Fruit fly (Drosophila melanogaster): Measurements from ENCODE around the gene bai.

The bai gene

DNA sequence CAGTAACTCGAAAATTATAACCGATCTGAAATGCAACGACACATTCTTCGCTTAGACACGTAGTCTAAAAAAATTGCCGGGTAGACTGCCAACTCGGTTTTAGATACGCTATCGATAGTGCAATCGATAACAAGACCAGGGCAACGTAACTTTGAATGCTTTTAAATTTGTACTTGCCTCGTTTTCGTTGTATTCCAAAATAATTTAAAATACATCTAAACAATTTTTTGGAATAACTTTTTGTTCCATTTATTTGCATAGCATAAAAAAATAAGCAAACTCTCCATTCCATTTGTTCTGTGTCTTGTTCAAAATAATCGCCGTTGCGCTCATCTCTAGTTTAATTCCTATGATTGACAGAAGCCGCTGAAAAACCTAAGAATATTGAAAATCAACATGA lies 30.4 kb downstream of the bai start, which contains the start of the genes Stt3B and CG11839 (continued):
- TF ChIP-seq hkb (optimal IDR thresholded peaks at IDR 0.05): no peak
- TF ChIP-seq hkb (GFP tag; IDR thresholded peaks at IDR 0.05): peak; percentile 67
- peak; percentile 73 for TF ChIP-seq al (GFP tag; IDR thresholded peaks at IDR 0.05)
- TF ChIP-seq CG14965 (GFP tag; optimal IDR thresholded peaks at IDR 0.05; ENCODE audit: borderline replicate concordance): no peak
- peak; percentile 59 for TF ChIP-seq CG4854 (GFP tag; optimal IDR thresholded peaks at IDR 0.05)
- TF ChIP-seq CG32767 (GFP tag; IDR thresholded peaks at IDR 0.05): no peak
- TF ChIP-seq cad (GFP tag; optimal IDR thresholded peaks at IDR 0.05): no peak
- peak; percentile 100 for TF ChIP-seq trem (tag; optimal IDR thresholded peaks at IDR 0.05)
- peak in 1 of 2 experiments; percentile 84 for TF ChIP-seq Pdp1 (GFP tag; optimal IDR thresholded peaks at IDR 0.05)
- TF ChIP-seq CG8089 (GFP tag; optimal IDR thresholded peaks at IDR 0.05): peak; percentile 32
- peak; percentile 91 for TF ChIP-seq Bgb (GFP tag; IDR thresholded peaks at IDR 0.05; ENCODE audit: partially characterized antibody)
- TF ChIP-seq mirr (GFP tag; optimal IDR thresholded peaks at IDR 0.05): no peak
- peak; percentile 53 for TF ChIP-seq dmrt11E (tag; optimal IDR thresholded peaks at IDR 0.05)
- TF ChIP-seq gcm (GFP tag; optimal IDR thresholded peaks at IDR 0.05): no peak
- peak; percentile 91 for TF ChIP-seq CG2120 (GFP tag; optimal IDR thresholded peaks at IDR 0.05)
- peak; percentile 37 for TF ChIP-seq CG2202 (tag; optimal IDR thresholded peaks at IDR 0.05)
- peak; percentile 90 for TF ChIP-seq Ets97D (GFP tag; optimal IDR thresholded peaks at IDR 0.05)
- TF ChIP-seq CG10431 (GFP tag; optimal IDR thresholded peaks at IDR 0.05): peak; percentile 27
- TF ChIP-seq gfzf (GFP tag; optimal IDR thresholded peaks at IDR 0.05): peak; percentile 46
- peak; percentile 53 for TF ChIP-seq Mes4 (GFP tag; optimal IDR thresholded peaks at IDR 0.05)
- TF ChIP-seq psq (GFP tag; optimal IDR thresholded peaks at IDR 0.05): peak; percentile 42
- peak; percentile 94 for TF ChIP-seq CG4617 (GFP tag; optimal IDR thresholded peaks at IDR 0.05; ENCODE audit: borderline replicate concordance)
- TF ChIP-seq nau (GFP tag; optimal IDR thresholded peaks at IDR 0.05): no peak
- peak; percentile 71 for TF ChIP-seq CG9876 (GFP tag; optimal IDR thresholded peaks at IDR 0.05)
- peak; percentile 92 for TF ChIP-seq hbn (GFP tag; IDR thresholded peaks at IDR 0.05; ENCODE audit: partially characterized antibody)
- peak; percentile 83 for TF ChIP-seq HLH4C (GFP tag; IDR thresholded peaks at IDR 0.05; ENCODE audit: partially characterized antibody)
- TF ChIP-seq CG16813 (GFP tag; IDR thresholded peaks at IDR 0.05; ENCODE audit: partially characterized antibody): peak; percentile 95
- TF ChIP-seq vnd (GFP tag; IDR thresholded peaks at IDR 0.05; ENCODE audit: partially characterized antibody): peak; percentile 90
- TF ChIP-seq ro (GFP tag; IDR thresholded peaks at IDR 0.05): no peak
- TF ChIP-seq sna (GFP tag; IDR thresholded peaks at IDR 0.05; ENCODE audit: partially characterized antibody): peak; percentile 93
- TF ChIP-seq CG12659 (GFP tag; optimal IDR thresholded peaks at IDR 0.05): peak; percentile 85
- TF ChIP-seq Fer1 (GFP tag; optimal IDR thresholded peaks at IDR 0.05): peak; percentile 76
- TF ChIP-seq ems (GFP tag; optimal IDR thresholded peaks at IDR 0.05): peak; percentile 82
- TF ChIP-seq CG7963 (GFP tag; IDR thresholded peaks at IDR 0.05; ENCODE audit: partially characterized antibody): peak; percentile 66; the same call in 2 of the 3 replicates
- TF ChIP-seq CG7271 (tag; optimal IDR thresholded peaks at IDR 0.05): peak; percentile 11
- TF ChIP-seq sug (tag; optimal IDR thresholded peaks at IDR 0.05): peak; percentile 81
- no peak for TF ChIP-seq dan (GFP tag; IDR thresholded peaks at IDR 0.05)
- TF ChIP-seq Fer2 (tag; optimal IDR thresholded peaks at IDR 0.05): peak; percentile 58
- TF ChIP-seq Mrtf (GFP tag; IDR thresholded peaks at IDR 0.05): 0 out of 3 replicates have a peak, but pooled peaks have one; percentile 13
- peak; percentile 54 for TF ChIP-seq Ssrp (tag; optimal IDR thresholded peaks at IDR 0.05)
- peak; percentile 66 for TF ChIP-seq Nf-YA (GFP tag; IDR thresholded peaks at IDR 0.05)
- TF ChIP-seq CG8281 (tag; optimal IDR thresholded peaks at IDR 0.05): no peak
- peak; percentile 66 for TF ChIP-seq CG4820 (GFP tag; optimal IDR thresholded peaks at IDR 0.05)
- no peak for TF ChIP-seq prd (optimal IDR thresholded peaks at IDR 0.05)
- peak; percentile 79 for TF ChIP-seq prd (GFP tag; IDR thresholded peaks at IDR 0.05)
- TF ChIP-seq dm (GFP tag; optimal IDR thresholded peaks at IDR 0.05): peak; percentile 58
- TF ChIP-seq CG15269 (tag; optimal IDR thresholded peaks at IDR 0.05): no peak
- no peak for TF ChIP-seq Dek (tag; optimal IDR thresholded peaks at IDR 0.05)
- no peak for TF ChIP-seq sd (tag; optimal IDR thresholded peaks at IDR 0.05)
- TF ChIP-seq sima (GFP tag; optimal IDR thresholded peaks at IDR 0.05): peak; percentile 10

All from whole organism, embryonic.